Fruit fly (Drosophila melanogaster): ENCODE results near the gene CG3618.

The CG3618 gene

DNA sequence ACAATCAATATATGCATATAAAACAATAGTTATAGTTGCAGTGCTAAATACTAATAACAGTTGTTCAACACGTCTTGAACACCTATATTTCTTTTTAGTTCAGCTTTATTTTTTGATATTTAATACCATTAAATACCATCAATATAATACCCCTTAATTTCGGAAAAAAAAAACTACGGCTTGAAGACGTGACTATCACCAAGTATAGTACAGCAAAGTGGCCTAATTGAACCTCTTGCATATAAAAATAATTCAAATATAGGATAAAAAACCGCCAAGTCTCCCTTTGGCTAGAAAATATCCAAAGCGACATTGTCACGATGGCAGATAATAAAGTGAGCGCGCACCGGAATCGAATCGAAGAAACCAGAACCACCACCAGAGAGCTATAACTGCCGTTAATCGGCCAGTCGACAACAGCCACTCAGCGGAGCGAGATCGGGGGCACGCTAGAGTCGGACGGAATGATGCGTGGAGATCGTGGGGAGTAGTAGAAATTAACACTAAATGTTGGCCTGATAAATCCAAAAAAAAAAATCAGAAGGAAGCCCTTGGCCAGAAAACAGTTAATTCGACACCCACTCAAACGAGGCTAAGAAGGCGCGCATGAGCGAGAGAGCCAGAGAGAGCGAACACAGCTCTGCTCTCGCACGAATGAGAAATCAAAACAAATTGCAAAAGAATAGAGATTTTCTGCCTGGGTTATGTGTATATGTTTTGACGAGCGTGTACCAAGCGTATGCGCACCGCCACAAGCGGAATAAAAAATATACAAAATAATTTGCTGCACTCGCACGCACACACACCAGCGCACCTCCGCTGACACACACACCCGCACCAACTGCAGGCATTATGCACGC, 30.8 kb downstream of the CG3618 start (continued):
- TF ChIP-seq CG3838 (GFP tag; optimal IDR thresholded peaks at IDR 0.05) (no peak), emc (GFP tag; optimal IDR thresholded peaks at IDR 0.05) (no peak), Opbp (GFP tag; IDR thresholded peaks at IDR 0.05; ENCODE audit: partially characterized antibody) (peak; percentile 68; the same call in 2 of the 3 replicates), Optix (GFP tag; IDR thresholded peaks at IDR 0.05) (no peak), zf30C (GFP tag; optimal IDR thresholded peaks at IDR 0.05) (no peak), Vsx1 (GFP tag; optimal IDR thresholded peaks at IDR 0.05) (peak; percentile 13), Fer3 (tag; optimal IDR thresholded peaks at IDR 0.05) (no peak), CG6765 (GFP tag; optimal IDR thresholded peaks at IDR 0.05) (no peak), CG3726 (GFP tag; IDR thresholded peaks at IDR 0.05) (no peak), mirr (GFP tag; optimal IDR thresholded peaks at IDR 0.05) (peak; percentile 75), Fer2 (tag; optimal IDR thresholded peaks at IDR 0.05) (peak; percentile 32), az2 (GFP tag; optimal IDR thresholded peaks at IDR 0.05) (peak; percentile 16), ems (GFP tag; optimal IDR thresholded peaks at IDR 0.05) (peak; percentile 19), nmo (GFP tag; optimal IDR thresholded peaks at IDR 0.05) (peak; percentile 44), ATbp (GFP tag; optimal IDR thresholded peaks at IDR 0.05) (peak; percentile 22), CG12391 (tag; optimal IDR thresholded peaks at IDR 0.05) (peak; percentile 57), lbe (GFP tag; optimal IDR thresholded peaks at IDR 0.05) (peak; percentile 4), oc (tag; optimal IDR thresholded peaks at IDR 0.05) (peak; percentile 26), eve (GFP tag; optimal IDR thresholded peaks at IDR 0.05) (no peak), CG15011 (GFP tag; optimal IDR thresholded peaks at IDR 0.05) (no peak), Usf (GFP tag; optimal IDR thresholded peaks at IDR 0.05) (no peak), so (GFP tag; IDR thresholded peaks at IDR 0.05) (peak; percentile 57; the same call in 1 of the 3 replicates), Hey (tag; optimal IDR thresholded peaks at IDR 0.05) (no peak), Dip3 (GFP tag; optimal IDR thresholded peaks at IDR 0.05) (peak; percentile 48), CG2875 (GFP tag; optimal IDR thresholded peaks at IDR 0.05) (no peak), Dp (GFP tag; optimal IDR thresholded peaks at IDR 0.05) (no peak), ap (GFP tag; IDR thresholded peaks at IDR 0.05) (no peak), CG15696 (tag; optimal IDR thresholded peaks at IDR 0.05) (peak; percentile 35), Sry-δ (GFP tag; optimal IDR thresholded peaks at IDR 0.05) (peak; percentile 18), CG11723 (GFP tag; optimal IDR thresholded peaks at IDR 0.05) (no peak), usp (GFP tag; optimal IDR thresholded peaks at IDR 0.05) (no peak), CG30403 (GFP tag; optimal IDR thresholded peaks at IDR 0.05) (peak; percentile 51), tin (GFP tag; optimal IDR thresholded peaks at IDR 0.05) (no peak), NfI (GFP tag; optimal IDR thresholded peaks at IDR 0.05) (peak; percentile 24), Myb (GFP tag; optimal IDR thresholded peaks at IDR 0.05) (peak; percentile 49), btn (GFP tag; optimal IDR thresholded peaks at IDR 0.05) (no peak), CG11696 (GFP tag; IDR thresholded peaks at IDR 0.05) (0 out of 2 replicates have a peak, but pooled peaks have one; percentile 16), slp2 (GFP tag; optimal IDR thresholded peaks at IDR 0.05) (no peak), pros (GFP tag; optimal IDR thresholded peaks at IDR 0.05) (peak; percentile 55), Bteb2 (GFP tag; optimal IDR thresholded peaks at IDR 0.05) (no peak), CG9215 (GFP tag; IDR thresholded peaks at IDR 0.05) (no peak), Hsf (GFP tag; optimal IDR thresholded peaks at IDR 0.05) (peak; percentile 16), lola (GFP tag; optimal IDR thresholded peaks at IDR 0.05) (peak in 1 of 3 experiments; percentile 57), Abd-B (GFP tag; optimal IDR thresholded peaks at IDR 0.05) (peak; percentile 33), bigmax (GFP tag; optimal IDR thresholded peaks at IDR 0.05) (peak; percentile 37), pum (GFP tag; optimal IDR thresholded peaks at IDR 0.05) (no peak), CG9932 (GFP tag; IDR thresholded peaks at IDR 0.05) (peak; percentile 29), CG11560 (tag; IDR thresholded peaks at IDR 0.05) (no peak), CG31441 (GFP tag; IDR thresholded peaks at IDR 0.05) (peak; percentile 33; the same call in 1 of the 2 replicates)

All from whole organism, embryonic.